In the genomic region with DNA sequence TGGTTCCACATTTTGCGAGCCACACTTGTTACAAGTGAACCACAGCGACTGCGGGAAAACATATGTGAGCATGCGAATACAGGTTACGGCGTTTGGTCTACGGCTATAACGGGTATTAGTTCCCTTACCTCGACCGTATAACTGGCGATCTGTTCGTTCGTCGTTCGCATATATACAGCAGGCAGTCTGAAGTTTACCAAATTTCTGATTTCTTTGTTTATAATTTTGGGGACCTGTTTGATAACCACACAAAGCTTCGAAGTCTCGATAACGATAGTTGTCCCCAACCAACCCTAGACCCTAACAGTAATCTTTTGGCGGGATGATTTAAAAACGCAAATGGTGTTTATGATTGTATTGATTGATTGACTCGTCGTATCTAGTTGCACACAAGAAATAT, we compare ENCODE assay signal across 1 fruit fly cellular context.
TF ChIP-seq lines count a peak whose summit lies in the region.

A gene (minus strand): TSS at position 278 of the 400 bp plus-strand sequence.

TF ChIP-seq in whole organism, embryonic, 481 proteins besides CTCF, POLR2A, EP300 and RAD21 (continued from another document):
- peak; percentile 41 for TF ChIP-seq MBD-R2 (GFP tag; IDR thresholded peaks at IDR 0.05; lab: Robert Waterston, UW)
- TF ChIP-seq ato (GFP tag; IDR thresholded peaks at IDR 0.05; lab: Robert Waterston, UW; ENCODE audit: partially characterized antibody) = no peak
- TF ChIP-seq HLH4C (GFP tag; IDR thresholded peaks at IDR 0.05; lab: Robert Waterston, UW; ENCODE audit: partially characterized antibody) = peak; percentile 45; the same call in 1 of the 3 replicates
- peak; percentile 22; the same call in 1 of the 2 replicates for TF ChIP-seq unc-4 (GFP tag; IDR thresholded peaks at IDR 0.05; lab: Robert Waterston, UW; ENCODE audit: partially characterized antibody)
- TF ChIP-seq CG6791 (GFP tag; IDR thresholded peaks at IDR 0.05; lab: Robert Waterston, UW; ENCODE audit: partially characterized antibody) = no peak
- TF ChIP-seq ara (GFP tag; IDR thresholded peaks at IDR 0.05; lab: Robert Waterston, UW) = no peak
- peak; percentile 69 for TF ChIP-seq Dref (GFP tag; IDR thresholded peaks at IDR 0.05; lab: Robert Waterston, UW)
- no peak for TF ChIP-seq CG31441 (GFP tag; IDR thresholded peaks at IDR 0.05; lab: Robert Waterston, UW)
- peak; percentile 17 for TF ChIP-seq BEAF-32 (GFP tag; optimal IDR thresholded peaks at IDR 0.05; lab: Kevin White, UChicago)
- TF ChIP-seq YL-1 (GFP tag; optimal IDR thresholded peaks at IDR 0.05; lab: Kevin White, UChicago) = peak; percentile 18
- TF ChIP-seq CG34224 (GFP tag; IDR thresholded peaks at IDR 0.05; lab: Robert Waterston, UW; ENCODE audit: partially characterized antibody) = 0 out of 3 replicates have a peak, but pooled peaks have one; percentile 40
- TF ChIP-seq eve (GFP tag; optimal IDR thresholded peaks at IDR 0.05; lab: Kevin White, UChicago) = no peak
- no peak for TF ChIP-seq CG13123 (GFP tag; optimal IDR thresholded peaks at IDR 0.05; lab: Kevin White, UChicago)
- TF ChIP-seq CG13894 (tag; optimal IDR thresholded peaks at IDR 0.05; lab: Kevin White, UChicago) = peak; percentile 55
- no peak for TF ChIP-seq mld (GFP tag; IDR thresholded peaks at IDR 0.05; lab: Robert Waterston, UW; ENCODE audit: partially characterized antibody)
- TF ChIP-seq CG15514 (GFP tag; optimal IDR thresholded peaks at IDR 0.05; lab: Kevin White, UChicago) = peak; percentile 86
- peak; percentile 62 for TF ChIP-seq MESR4 (GFP tag; optimal IDR thresholded peaks at IDR 0.05; lab: Kevin White, UChicago)
- no peak for TF ChIP-seq Mrtf (GFP tag; IDR thresholded peaks at IDR 0.05; lab: Robert Waterston, UW)
- TF ChIP-seq CG6765 (GFP tag; optimal IDR thresholded peaks at IDR 0.05; lab: Kevin White, UChicago) = peak; percentile 9
- no peak for TF ChIP-seq Ptx1 (GFP tag; IDR thresholded peaks at IDR 0.05; lab: Robert Waterston, UW)
- TF ChIP-seq E2f2 (GFP tag; IDR thresholded peaks at IDR 0.05; lab: Robert Waterston, UW) = peak; percentile 86
